Worm (Caenorhabditis elegans) whole organism, L4 larva: Measurements from ENCODE around the gene C18E9.7.
A peak's percentile ranks its signal among the peaks of the same experiment; 100 is the strongest.

Experiments
- F26F4.8 ChIP-seq: fragments of 200-800 bp; sonication (Bioruptor generic); conservative IDR thresholded peaks from 2 replicates; pipeline ENCODE4 v1.3.6; 2022; ENCODE audit warnings: missing genetic modification characterization, missing compliant biosample characterization
- F37D6.2 ChIP-seq: sonication (generic microtip); optimal IDR thresholded peaks from 2 replicates; lab custom pipeline; 2016; ENCODE audit warnings: mild to moderate bottlenecking, missing genetic modification characterization, missing compliant biosample characterization
- F49E8.2 ChIP-seq: sonication (generic microtip); optimal IDR thresholded peaks from 2 replicates; lab custom pipeline; 2016; ENCODE audit warnings: missing compliant biosample characterization, mild to moderate bottlenecking, missing genetic modification characterization, borderline replicate concordance
- R02D3.7 ChIP-seq: fragments of 150-350 bp; sonication (generic microtip); optimal IDR thresholded peaks from 3 replicates; lab custom pipeline; 2014; ENCODE audit warnings: missing biosample characterization, missing genetic modification characterization
- T20F7.1 ChIP-seq: fragments of 200-800 bp; sonication (Bioruptor generic); optimal IDR thresholded peaks from 2 replicates; lab custom pipeline; 2018; ENCODE audit warnings: mild to moderate bottlenecking, missing genetic modification characterization, missing compliant biosample characterization
- T26A8.4 ChIP-seq: fragments of 200-800 bp; sonication (Bioruptor generic); IDR thresholded peaks from 2 replicates; pipeline ENCODE4 v1.3.6; 2022; ENCODE audit warnings: missing genetic modification characterization, missing compliant biosample characterization
- Y48G9A.11 ChIP-seq: fragments of 200-800 bp; sonication (Bioruptor generic); IDR thresholded peaks from 2 replicates; pipeline ENCODE4 v1.3.6; 2022; ENCODE audit warnings: missing genetic modification reagents, missing genetic modification characterization, missing compliant biosample characterization
- ZK337.2 ChIP-seq: fragments of 200-800 bp; sonication (Bioruptor generic); IDR thresholded peaks from 2 replicates; pipeline ENCODE4 v1.3.6; 2022; ENCODE audit warnings: missing genetic modification reagents, missing genetic modification characterization, missing compliant biosample characterization
- ZK546.5 ChIP-seq, 2 experiments: sonication (generic microtip); optimal IDR thresholded peaks; 2 replicates each; lab custom pipeline; 2017; ENCODE audit warnings: missing biosample characterization in 2 of 2, missing genetic modification characterization in 2 of 2
- aha-1 ChIP-seq: fragments of 150-350 bp; peaks from one replicate; lab custom pipeline; 2014; ENCODE audit warnings: missing biosample characterization, missing genetic modification characterization
- ama-1 ChIP-seq: fragments of 150-350 bp; optimal IDR thresholded peaks from 2 replicates; lab custom pipeline; 2014; ENCODE audit warnings: inconsistent platforms, mixed read lengths
- arid-1 ChIP-seq: fragments of 200-800 bp; sonication (Bioruptor generic); conservative IDR thresholded peaks from 2 replicates; pipeline ENCODE4 v1.3.6; 2022; ENCODE audit warnings: missing genetic modification reagents, missing genetic modification characterization, missing compliant biosample characterization
- ceh-32 ChIP-seq: sonication (generic microtip); optimal IDR thresholded peaks from 2 replicates; lab custom pipeline; 2016; ENCODE audit warnings: mild to moderate bottlenecking, missing genetic modification characterization, missing compliant biosample characterization; ENCODE audit not compliant: poor library complexity
- ceh-44 ChIP-seq: fragments of 200-800 bp; sonication (Bioruptor generic); IDR thresholded peaks from 2 replicates; pipeline ENCODE4 v1.3.6; 2022; ENCODE audit warnings: missing genetic modification reagents, missing genetic modification characterization, missing compliant biosample characterization
- daf-16 ChIP-seq, 3 experiments: sonication (generic microtip); optimal IDR thresholded peaks; 2 replicates each; lab custom pipeline; 2016 to 2017; ENCODE audit warnings: missing genetic modification characterization in 3 of 3, missing genetic modification reagents in 3 of 3, mild to moderate bottlenecking in 2 of 3, missing compliant biosample characterization in 2 of 3, missing biosample characterization in 1 of 3, moderate library complexity in 1 of 3
- dpl-1 ChIP-seq: fragments of 150-350 bp; optimal IDR thresholded peaks from 2 replicates; lab custom pipeline; 2014; ENCODE audit warnings: missing biosample characterization, missing genetic modification reagents, missing genetic modification characterization
- egl-43 ChIP-seq: fragments of 200-800 bp; sonication (Bioruptor generic); IDR thresholded peaks from 2 replicates; pipeline ENCODE4 v1.3.6; 2022; ENCODE audit warnings: missing genetic modification reagents, missing genetic modification characterization, missing compliant biosample characterization
- gei-8 ChIP-seq: fragments of 200-800 bp; sonication (Bioruptor generic); optimal IDR thresholded peaks from 2 replicates; lab custom pipeline; 2018; ENCODE audit warnings: mild to moderate bottlenecking, missing genetic modification characterization, missing compliant biosample characterization
- hif-1 ChIP-seq, 2 experiments: sonication (generic microtip); optimal IDR thresholded peaks; 2 replicates each; lab custom pipeline; 2016 to 2017; ENCODE audit warnings: missing compliant biosample characterization in 2 of 2, missing genetic modification characterization in 2 of 2, missing genetic modification reagents in 2 of 2, missing genotype in 2 of 2, mild to moderate bottlenecking in 1 of 2
- hlh-11 ChIP-seq: fragments of 200-800 bp; sonication (Bioruptor generic); optimal IDR thresholded peaks from 2 replicates; lab custom pipeline; 2018; ENCODE audit warnings: mild to moderate bottlenecking, missing genetic modification characterization, missing compliant biosample characterization
- lin-13 ChIP-seq: fragments of 150-350 bp; optimal IDR thresholded peaks from 2 replicates; lab custom pipeline; 2014; ENCODE audit warnings: missing biosample characterization, missing genetic modification reagents, missing genetic modification characterization
- lin-29 ChIP-seq: fragments of 200-800 bp; sonication (Bioruptor generic); IDR thresholded peaks from 2 replicates; pipeline ENCODE4 v1.3.6; 2022; ENCODE audit warnings: missing genetic modification reagents, missing genetic modification characterization, missing compliant biosample characterization
- lin-38 ChIP-seq: fragments of 200-800 bp; sonication (Bioruptor generic); IDR thresholded peaks from 2 replicates; pipeline ENCODE4 v1.3.6; 2022; ENCODE audit warnings: missing genetic modification reagents, missing genetic modification characterization, missing compliant biosample characterization
- mdl-1 ChIP-seq, 2 experiments: fragments of 150-350 bp in 1 of 2; sonication (generic microtip) in 1 of 2; optimal IDR thresholded peaks; 2 replicates each; lab custom pipeline; 2014 to 2017; ENCODE audit warnings: missing biosample characterization in 2 of 2, missing genetic modification characterization in 2 of 2
- mes-2 ChIP-seq: sonication (generic microtip); optimal IDR thresholded peaks from 2 replicates; lab custom pipeline; 2016; ENCODE audit warnings: missing genotype, mild to moderate bottlenecking, missing genetic modification characterization, missing compliant biosample characterization; ENCODE audit not compliant: poor library complexity, severe bottlenecking
- mxl-3 ChIP-seq: fragments of 200-800 bp; sonication (Bioruptor generic); optimal IDR thresholded peaks from 2 replicates; lab custom pipeline; 2018; ENCODE audit warnings: mild to moderate bottlenecking, missing genetic modification characterization, missing compliant biosample characterization
- nhr-102 ChIP-seq: sonication (generic microtip); optimal IDR thresholded peaks from 2 replicates; lab custom pipeline; 2016; ENCODE audit warnings: mild to moderate bottlenecking, missing genetic modification characterization, moderate library complexity, missing compliant biosample characterization
- nhr-11 ChIP-seq: fragments of 150-350 bp; optimal IDR thresholded peaks from 2 replicates; lab custom pipeline; 2014; ENCODE audit warnings: missing biosample characterization, missing genetic modification characterization
- nhr-41 ChIP-seq: fragments of 200-800 bp; sonication (Bioruptor generic); IDR thresholded peaks from 2 replicates; pipeline ENCODE4 v1.3.6; 2022; ENCODE audit warnings: missing genetic modification reagents, missing genetic modification characterization, missing compliant biosample characterization
- nhr-42 ChIP-seq: fragments of 200-800 bp; sonication (Bioruptor generic); IDR thresholded peaks from 2 replicates; pipeline ENCODE4 v1.3.6; 2022; ENCODE audit warnings: missing genetic modification characterization, missing compliant biosample characterization
- nhr-48 ChIP-seq: sonication (generic microtip); optimal IDR thresholded peaks from 2 replicates; lab custom pipeline; 2016; ENCODE audit warnings: mild to moderate bottlenecking, missing genetic modification characterization, missing compliant biosample characterization
- nhr-6 ChIP-seq: fragments of 150-350 bp; optimal IDR thresholded peaks from 2 replicates; lab custom pipeline; 2014; ENCODE audit warnings: missing biosample characterization, missing genetic modification characterization
- nhr-76 ChIP-seq: fragments of 150-350 bp; optimal IDR thresholded peaks from 2 replicates; lab custom pipeline; 2014; ENCODE audit warnings: missing biosample characterization, missing genetic modification characterization
- pqm-1 ChIP-seq: sonication (generic microtip); optimal IDR thresholded peaks from 2 replicates; lab custom pipeline; 2017; ENCODE audit warnings: missing biosample characterization, missing genetic modification characterization
- rbr-2 ChIP-seq: sonication (generic microtip); optimal IDR thresholded peaks from 2 replicates; lab custom pipeline; 2016; ENCODE audit warnings: missing genotype, missing genetic modification characterization, missing compliant biosample characterization
- saeg-2 ChIP-seq: fragments of 200-800 bp; sonication (Bioruptor generic); IDR thresholded peaks from 2 replicates; pipeline ENCODE4 v1.3.6; 2022; ENCODE audit warnings: missing genetic modification reagents, missing genetic modification characterization, missing compliant biosample characterization
- spr-3 ChIP-seq: fragments of 200-800 bp; sonication (Bioruptor generic); optimal IDR thresholded peaks from 2 replicates; lab custom pipeline; 2018; ENCODE audit warnings: mild to moderate bottlenecking, missing genetic modification characterization, missing compliant biosample characterization
- tag-97 ChIP-seq: fragments of 200-800 bp; sonication (Bioruptor generic); IDR thresholded peaks from 2 replicates; pipeline ENCODE4 v1.3.6; 2022; ENCODE audit warnings: missing genetic modification characterization, missing compliant biosample characterization
- unc-39 ChIP-seq: sonication (generic microtip); optimal IDR thresholded peaks from 2 replicates; lab custom pipeline; 2017; ENCODE audit warnings: missing biosample characterization, missing genetic modification characterization
- unc-62 ChIP-seq, 3 experiments: fragments of 150-350 bp in 1 of 3; sonication (generic microtip); optimal IDR thresholded peaks in 2 of 3; peaks in 1 of 3; 1 replicate in 1 of 3; 2 replicates in 2 of 3; lab custom pipeline; 2014 to 2017; ENCODE audit warnings: missing biosample characterization in 3 of 3, missing genetic modification characterization in 3 of 3, missing genetic modification reagents in 3 of 3, missing genotype in 1 of 3
- vab-7 ChIP-seq: fragments of 200-800 bp; sonication (Bioruptor generic); IDR thresholded peaks from 2 replicates; pipeline ENCODE4 v1.3.6; 2022; ENCODE audit warnings: missing genetic modification reagents, missing genetic modification characterization, missing compliant biosample characterization
- zfp-2 ChIP-seq: sonication (generic microtip); optimal IDR thresholded peaks from 2 replicates; lab custom pipeline; 2016; ENCODE audit warnings: mild to moderate bottlenecking, missing genetic modification characterization, missing compliant biosample characterization
- ztf-7 ChIP-seq: fragments of 150-350 bp; optimal IDR thresholded peaks from 2 replicates; lab custom pipeline; 2014; ENCODE audit warnings: missing biosample characterization, missing genetic modification characterization

The C18E9.7 gene

ce11 chrII:8973516-8974043, 9.0 kb downstream of the C18E9.7 start, which contains the start of gene tomm-40:
Gene tomm-40, minus strand, starts transcription at chrII:8973566.
- no peak for TF ChIP-seq F37D6.2 (tag; lab: Kevin White, UChicago)
- no peak for TF ChIP-seq nhr-11 (tag; lab: Kevin White, UChicago)
- TF ChIP-seq lin-13 (GFP tag; lab: Kevin White, UChicago), result no peak
- no peak for TF ChIP-seq unc-62 (GFP tag; optimal IDR thresholded peaks at IDR 0.05 in 1 of 2; lab: Kevin White, UChicago)
- TF ChIP-seq unc-62 (tag; optimal IDR thresholded peaks at IDR 0.05; lab: Kevin White, UChicago), result no peak
- no peak for TF ChIP-seq lin-29
- no peak for TF ChIP-seq ZK337.2 (GFP tag; lab: Robert Waterston, UW)
- TF ChIP-seq dpl-1 (GFP tag; lab: Kevin White, UChicago), result peak; percentile 44
- TF ChIP-seq aha-1 (tag; lab: Kevin White, UChicago), result no peak
- no peak for TF ChIP-seq ama-1 (lab: Kevin White, UChicago)
- no peak for TF ChIP-seq daf-16 (GFP tag; optimal IDR thresholded peaks at IDR 0.05; lab: Kevin White, UChicago)
- TF ChIP-seq daf-16 (tag; optimal IDR thresholded peaks at IDR 0.05; lab: Kevin White, UChicago), result no peak
- TF ChIP-seq nhr-76, result no peak
- TF ChIP-seq Y48G9A.11 (GFP tag; lab: Robert Waterston, UW), result no peak
- TF ChIP-seq T20F7.1 (GFP tag; lab: Kevin White, UChicago), result peak; percentile 94
- no peak for TF ChIP-seq mxl-3 (GFP tag; lab: Kevin White, UChicago)
- TF ChIP-seq gei-8 (GFP tag; lab: Kevin White, UChicago), result no peak
- no peak for TF ChIP-seq saeg-2 (GFP tag; lab: Robert Waterston, UW)
- TF ChIP-seq egl-43, result no peak
- no peak for TF ChIP-seq rbr-2 (tag; lab: Kevin White, UChicago)

- TF ChIP-seq lin-13 (GFP tag; lab: Kevin White, UChicago), result no peak
- no peak for TF ChIP-seq ceh-44 (GFP tag; lab: Robert Waterston, UW)
- peak; percentile 84 for TF ChIP-seq rbr-2 (tag; lab: Kevin White, UChicago)
- TF ChIP-seq R02D3.7, result no peak
- TF ChIP-seq tag-97 (GFP tag; lab: Robert Waterston, UW), result no peak
- TF ChIP-seq mdl-1 (tag; optimal IDR thresholded peaks at IDR 0.05; lab: Kevin White, UChicago), result peak in 1 of 2 experiments; percentile 57
- TF ChIP-seq hlh-11 (tag; lab: Kevin White, UChicago), result peak; percentile 48
- TF ChIP-seq vab-7, result 0 out of 2 replicates have a peak, but pooled peaks have one; percentile 13
- TF ChIP-seq F49E8.2 (tag; lab: Kevin White, UChicago), result peak; percentile 32
- TF ChIP-seq T26A8.4 (GFP tag; lab: Robert Waterston, UW), result peak; percentile 61; the same call in 1 of the 2 replicates
- TF ChIP-seq arid-1 (GFP tag; lab: Robert Waterston, UW), result peak; percentile 56; the same call in 1 of the 2 replicates
- TF ChIP-seq Y48G9A.11 (GFP tag; lab: Robert Waterston, UW), result no peak
- peak; percentile 89 for TF ChIP-seq pqm-1 (tag; lab: Kevin White, UChicago)
- TF ChIP-seq ztf-7 (tag; lab: Kevin White, UChicago), result no peak
- TF ChIP-seq unc-39, result no peak
- peak; percentile 75 for TF ChIP-seq mes-2
- TF ChIP-seq mxl-3 (GFP tag; lab: Kevin White, UChicago), result no peak
- TF ChIP-seq nhr-42 (GFP tag; lab: Robert Waterston, UW), result peak; percentile 52; the same call in 1 of the 2 replicates
- TF ChIP-seq lin-38, result peak; percentile 75
- peak; percentile 65 for TF ChIP-seq F37D6.2 (tag; lab: Kevin White, UChicago)
- peak in 1 of 2 experiments; percentile 68 for TF ChIP-seq unc-62 (GFP tag; optimal IDR thresholded peaks at IDR 0.05 in 1 of 2; lab: Kevin White, UChicago)
- no peak for TF ChIP-seq unc-62 (tag; optimal IDR thresholded peaks at IDR 0.05; lab: Kevin White, UChicago)
- peak; percentile 47 for TF ChIP-seq nhr-102
- no peak for TF ChIP-seq aha-1 (tag; lab: Kevin White, UChicago)
- TF ChIP-seq nhr-48 (tag; lab: Kevin White, UChicago), result peak; percentile 14
- peak; percentile 41 for TF ChIP-seq nhr-11 (tag; lab: Kevin White, UChicago)
- peak; percentile 46 for TF ChIP-seq nhr-6
- TF ChIP-seq ceh-32 (tag; lab: Kevin White, UChicago), result no peak
- TF ChIP-seq spr-3 (GFP tag; lab: Kevin White, UChicago), result no peak
- TF ChIP-seq nhr-41 (GFP tag; lab: Robert Waterston, UW), result no peak
- peak; percentile 96 for TF ChIP-seq dpl-1 (GFP tag; lab: Kevin White, UChicago)
- TF ChIP-seq zfp-2, result no peak
- no peak for TF ChIP-seq ZK546.5 (tag; optimal IDR thresholded peaks at IDR 0.05; lab: Kevin White, UChicago)
- 0 out of 2 replicates have a peak, but pooled peaks have one; percentile 34 for TF ChIP-seq saeg-2 (GFP tag; lab: Robert Waterston, UW)
- TF ChIP-seq F26F4.8 (GFP tag; lab: Robert Waterston, UW), result no peak
- TF ChIP-seq hif-1 (tag; optimal IDR thresholded peaks at IDR 0.05; lab: Kevin White, UChicago), result peak in 1 of 2 experiments; percentile 60
Observed at ce11 chrII:8969251-8970183, 13.1 kb downstream of the C18E9.7 start, which contains the start of the genes szy-20 and C18E9.5. Gene szy-20, minus strand, starts transcription at chrII:8969333. Gene C18E9.5, plus strand, starts transcription at chrII:8969980.
